Worm (Caenorhabditis elegans): ENCODE results near the gene K12H4.3.

- TF ChIP-seq elt-3 (tag; optimal IDR thresholded peaks at IDR 0.05) (no peak), ceh-39 (tag; optimal IDR thresholded peaks at IDR 0.05) (no peak), bed-3 (GFP tag; optimal IDR thresholded peaks at IDR 0.05) (no peak), nhr-28 (tag; optimal IDR thresholded peaks at IDR 0.05) (no peak), unc-62 (GFP tag; optimal IDR thresholded peaks at IDR 0.05) (no peak), blmp-1 (tag; optimal IDR thresholded peaks at IDR 0.05) (no peak), lin-13 (tag; optimal IDR thresholded peaks at IDR 0.05) (no peak), nhr-237 (tag; optimal IDR thresholded peaks at IDR 0.05) (no peak), lsy-2 (tag; optimal IDR thresholded peaks at IDR 0.05) (no peak), unc-39 (tag; optimal IDR thresholded peaks at IDR 0.05) (no peak), elt-1 (tag; optimal IDR thresholded peaks at IDR 0.05; ENCODE audit: borderline replicate concordance, insufficient read depth) (no peak), nhr-12 (tag; optimal IDR thresholded peaks at IDR 0.05) (no peak)
Measured at ce11 chrIII:8061114-8061513, 15.3 kb downstream of the K12H4.3 start.
